Worm (Caenorhabditis elegans): ENCODE data around the gene ham-1.

Gene ham-1

DNA sequence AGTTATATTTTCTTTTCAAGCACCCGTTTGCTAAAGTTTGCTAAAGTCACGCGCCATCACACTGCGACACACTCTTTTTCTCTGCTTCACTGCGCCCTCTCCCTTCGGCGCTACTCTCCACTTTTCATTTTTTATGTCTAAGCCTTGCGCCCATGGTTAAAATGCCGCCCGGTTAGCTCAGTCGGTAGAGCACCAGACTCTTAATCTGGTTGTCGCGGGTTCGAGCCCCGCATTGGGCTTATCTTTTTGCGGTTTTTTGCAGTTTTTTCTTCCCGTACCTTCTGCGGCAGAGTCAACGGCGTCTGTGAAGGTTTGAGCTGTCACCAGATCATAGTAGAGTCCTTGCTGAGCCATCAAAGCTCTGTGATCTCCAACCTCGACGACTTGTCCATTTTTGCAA, 52.6 kb downstream of the ham-1 start (continued):
- peak; percentile 66 for TF ChIP-seq hlh-13 (GFP tag; optimal IDR thresholded peaks at IDR 0.05)
- no peak for TF ChIP-seq odd-2 (tag; optimal IDR thresholded peaks at IDR 0.05)
- TF ChIP-seq elt-4 (tag; optimal IDR thresholded peaks at IDR 0.05): no peak
- TF ChIP-seq ceh-24 (tag; optimal IDR thresholded peaks at IDR 0.05): peak; percentile 49
- TF ChIP-seq pha-2 (tag; optimal IDR thresholded peaks at IDR 0.05): peak; percentile 47
- TF ChIP-seq sdc-2 (tag; optimal IDR thresholded peaks at IDR 0.05): peak; percentile 57
- TF ChIP-seq npax-4 (tag; optimal IDR thresholded peaks at IDR 0.05): peak; percentile 54
- TF ChIP-seq syd-9 (tag; optimal IDR thresholded peaks at IDR 0.05): peak; percentile 68
- TF ChIP-seq pat-9 (tag; optimal IDR thresholded peaks at IDR 0.05): peak; percentile 74
- peak; percentile 34 for TF ChIP-seq ceh-48 (tag; optimal IDR thresholded peaks at IDR 0.05)
- TF ChIP-seq Y22D7AL.16 (tag; optimal IDR thresholded peaks at IDR 0.05): peak; percentile 66
- no peak for TF ChIP-seq ahr-1 (tag; optimal IDR thresholded peaks at IDR 0.05)
- TF ChIP-seq ceh-19 (GFP tag; optimal IDR thresholded peaks at IDR 0.05): peak; percentile 77
- peak; percentile 44 for TF ChIP-seq ets-4 (tag; optimal IDR thresholded peaks at IDR 0.05)
- TF ChIP-seq ref-2 (tag; optimal IDR thresholded peaks at IDR 0.05): peak; percentile 47
- peak; percentile 87 for TF ChIP-seq ceh-18 (tag; optimal IDR thresholded peaks at IDR 0.05)
- TF ChIP-seq nhr-11 (tag; optimal IDR thresholded peaks at IDR 0.05): no peak
- peak; percentile 59 for TF ChIP-seq ceh-9 (tag; optimal IDR thresholded peaks at IDR 0.05)
- peak; percentile 83 for TF ChIP-seq hlh-30 (tag; optimal IDR thresholded peaks at IDR 0.05; ENCODE audit: insufficient read depth)
- peak; percentile 90 for TF ChIP-seq pqm-1 (tag; optimal IDR thresholded peaks at IDR 0.05)
- peak; percentile 57 for TF ChIP-seq fax-1 (tag; optimal IDR thresholded peaks at IDR 0.05)
- no peak for TF ChIP-seq unc-55 (GFP tag; optimal IDR thresholded peaks at IDR 0.05)
- TF ChIP-seq nhr-232 (tag; optimal IDR thresholded peaks at IDR 0.05): peak; percentile 4
- peak; percentile 67; the same call in 1 of the 2 replicates for TF ChIP-seq unc-3 (GFP tag; conservative IDR thresholded peaks at IDR 0.05)
- peak; percentile 54 for TF ChIP-seq unc-3 (tag; optimal IDR thresholded peaks at IDR 0.05)
- no peak for TF ChIP-seq ttx-3 (tag; optimal IDR thresholded peaks at IDR 0.05)
- peak; percentile 57 for TF ChIP-seq nfya-1 (tag; optimal IDR thresholded peaks at IDR 0.05)
- TF ChIP-seq K02D7.2 (tag; optimal IDR thresholded peaks at IDR 0.05): peak; percentile 66
- TF ChIP-seq ceh-31 (tag; optimal IDR thresholded peaks at IDR 0.05): peak; percentile 65
- no peak for TF ChIP-seq sox-2 (GFP tag; IDR thresholded peaks at IDR 0.05)
- TF ChIP-seq ceh-2 (tag; optimal IDR thresholded peaks at IDR 0.05): peak; percentile 54
- peak; percentile 31 for TF ChIP-seq tbx-2 (tag; optimal IDR thresholded peaks at IDR 0.05)
- TF ChIP-seq ceh-34 (tag; optimal IDR thresholded peaks at IDR 0.05): peak; percentile 40
- TF ChIP-seq dmd-4 (tag; optimal IDR thresholded peaks at IDR 0.05; ENCODE audit: borderline replicate concordance): peak; percentile 31

Measured in whole organism, late embryonic.